Fruit fly (Drosophila melanogaster): Measurements from ENCODE around the gene CG43232.

The CG43232 gene

DNA sequence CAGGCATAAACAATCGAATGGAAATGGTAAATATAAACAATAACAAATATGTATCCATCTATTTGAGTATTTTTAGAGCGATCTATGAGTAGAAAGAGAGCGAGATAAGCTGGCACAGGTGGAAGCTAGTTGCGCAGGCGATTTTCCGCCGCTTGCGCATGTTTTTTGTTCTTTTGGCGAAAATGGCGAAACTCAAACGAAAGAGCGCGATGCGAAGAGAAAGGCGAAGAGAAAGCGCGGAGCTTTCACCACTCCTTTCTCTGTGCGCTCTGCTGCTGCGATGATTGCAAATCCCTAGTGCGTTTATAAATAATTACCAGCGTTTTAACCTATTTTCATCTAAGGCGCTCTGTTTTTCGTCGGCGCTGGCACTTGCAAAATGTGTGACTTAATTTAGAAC, 9.8 kb downstream of the CG43232 start (continued):
- TF ChIP-seq pros (GFP tag; optimal IDR thresholded peaks at IDR 0.05) (no peak), Nf-YC (tag; optimal IDR thresholded peaks at IDR 0.05) (no peak), Trl (optimal IDR thresholded peaks at IDR 0.05) (peak in 1 of 2 experiments; percentile 47), Trl (GFP tag; optimal IDR thresholded peaks at IDR 0.05) (no peak), CG33213 (GFP tag; optimal IDR thresholded peaks at IDR 0.05) (no peak), E2f2 (GFP tag; IDR thresholded peaks at IDR 0.05) (no peak), ase (GFP tag; IDR thresholded peaks at IDR 0.05) (no peak), jing (GFP tag; optimal IDR thresholded peaks at IDR 0.05) (no peak), CG12104 (GFP tag; optimal IDR thresholded peaks at IDR 0.05) (no peak)

DNA sequence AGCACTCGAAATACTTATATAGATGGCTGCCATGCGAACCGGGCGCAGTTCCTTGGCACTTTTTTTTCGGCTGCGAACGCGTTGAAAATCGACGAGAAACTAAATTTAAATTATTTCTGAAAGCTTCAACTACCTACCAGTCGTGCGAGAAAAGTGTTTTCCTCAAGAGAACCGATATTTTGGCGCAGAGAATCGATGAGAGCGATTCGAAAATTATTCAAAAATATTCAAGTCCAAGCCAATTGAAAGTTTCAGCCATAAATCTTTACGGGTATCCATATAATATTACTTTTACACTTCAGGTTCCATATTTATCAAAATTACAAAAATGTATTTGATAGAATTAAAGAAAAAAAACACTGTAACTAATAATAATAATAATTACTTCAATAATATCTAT, 10.8 kb downstream of the CG43232 start, which contains the start of gene CG18304:
Gene CG18304, minus strand, starts transcription at position 101 of the 400 bp plus-strand sequence.
- TF ChIP-seq wek (GFP tag; optimal IDR thresholded peaks at IDR 0.05) = no peak
- 0 out of 2 replicates have a peak, but pooled peaks have one; percentile 7 for TF ChIP-seq CG17328 (GFP tag; IDR thresholded peaks at IDR 0.05)

DNA sequence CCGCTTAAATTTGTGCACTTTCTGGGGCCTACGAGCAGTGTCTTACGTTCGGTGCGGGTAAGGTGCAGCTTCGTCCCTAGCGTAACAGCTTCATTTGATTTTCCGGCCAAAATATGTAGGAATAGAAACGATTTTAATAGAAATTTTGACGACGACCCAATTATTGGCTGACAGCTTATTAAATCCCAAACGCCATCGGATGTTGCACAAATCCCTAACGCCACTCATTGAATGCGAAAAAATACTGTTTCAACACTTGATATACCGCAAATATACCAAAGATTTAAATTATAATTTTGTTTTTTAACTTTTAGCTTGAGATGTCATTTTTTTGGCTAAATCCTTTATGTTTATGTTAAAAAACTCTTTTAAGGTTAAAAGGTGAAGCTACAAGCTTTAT, 13.2 kb downstream of the CG43232 start, which contains the start of gene Fgop2:
Gene Fgop2, minus strand, starts transcription at position 202 of the 400 bp plus-strand sequence.
- TF ChIP-seq CG7745 (tag; optimal IDR thresholded peaks at IDR 0.05) (no peak), CG14710 (tag; optimal IDR thresholded peaks at IDR 0.05) (peak; percentile 41), salm (tag; optimal IDR thresholded peaks at IDR 0.05) (no peak), CG10267 (tag; optimal IDR thresholded peaks at IDR 0.05) (peak; percentile 30), Fer1 (GFP tag; optimal IDR thresholded peaks at IDR 0.05) (no peak), CG1529 (GFP tag; optimal IDR thresholded peaks at IDR 0.05) (no peak), CG14667 (GFP tag; IDR thresholded peaks at IDR 0.05) (no peak), Sox102F (GFP tag; optimal IDR thresholded peaks at IDR 0.05) (no peak), jumu (GFP tag; optimal IDR thresholded peaks at IDR 0.05) (no peak), exex (tag; optimal IDR thresholded peaks at IDR 0.05) (no peak), Ets97D (GFP tag; optimal IDR thresholded peaks at IDR 0.05) (peak; percentile 20), CG30431 (GFP tag; optimal IDR thresholded peaks at IDR 0.05) (no peak), sisA (GFP tag; IDR thresholded peaks at IDR 0.05) (no peak), CG15601 (tag; optimal IDR thresholded peaks at IDR 0.05) (peak; percentile 49), E2f2 (GFP tag; IDR thresholded peaks at IDR 0.05) (peak; percentile 82), CG17361 (GFP tag; IDR thresholded peaks at IDR 0.05) (no peak), CG14965 (GFP tag; optimal IDR thresholded peaks at IDR 0.05; ENCODE audit: borderline replicate concordance) (no peak), Sox100B (GFP tag; optimal IDR thresholded peaks at IDR 0.05) (no peak), nmo (GFP tag; optimal IDR thresholded peaks at IDR 0.05) (peak; percentile 8), Gsc (GFP tag; IDR thresholded peaks at IDR 0.05) (no peak), her (GFP tag; optimal IDR thresholded peaks at IDR 0.05) (no peak), CG10654 (GFP tag; optimal IDR thresholded peaks at IDR 0.05) (no peak), Ets65A (GFP tag) (no peak), crp (GFP tag; optimal IDR thresholded peaks at IDR 0.05) (no peak), Atf-2 (GFP tag; optimal IDR thresholded peaks at IDR 0.05) (no peak), kah (GFP tag; optimal IDR thresholded peaks at IDR 0.05) (no peak), bcd (GFP tag; optimal IDR thresholded peaks at IDR 0.05) (no peak), Taf1 (GFP tag; IDR thresholded peaks at IDR 0.05) (no peak), lmd (GFP tag; IDR thresholded peaks at IDR 0.05) (no peak), fu2 (GFP tag; optimal IDR thresholded peaks at IDR 0.05) (no peak), trem (tag; optimal IDR thresholded peaks at IDR 0.05) (peak; percentile 41), CG2712 (tag; optimal IDR thresholded peaks at IDR 0.05) (peak; percentile 4), CG4617 (GFP tag; optimal IDR thresholded peaks at IDR 0.05; ENCODE audit: borderline replicate concordance) (peak; percentile 80), Doc2 (GFP tag; IDR thresholded peaks at IDR 0.05) (no peak), CG13287 (GFP tag; IDR thresholded peaks at IDR 0.05; ENCODE audit: partially characterized antibody) (peak; percentile 38; the same call in 1 of the 2 replicates), Dbx (GFP tag; IDR thresholded peaks at IDR 0.05) (no peak), CG17829 (tag; optimal IDR thresholded peaks at IDR 0.05) (peak; percentile 21), CG4854 (GFP tag; optimal IDR thresholded peaks at IDR 0.05) (no peak), CG18262 (tag; optimal IDR thresholded peaks at IDR 0.05) (no peak)
